Worm (Caenorhabditis elegans) whole organism, young adult: Measurements from ENCODE around the gene srw-53.

ENCODE experiments used
- B0019.2 ChIP-seq: fragments of 200-800 bp; sonication (Bioruptor generic); conservative IDR thresholded peaks from 2 replicates; pipeline ENCODE4 v1.3.6; 2022; ENCODE audit warnings: missing genetic modification reagents, missing genetic modification characterization, missing compliant biosample characterization
- C06A6.2 ChIP-seq: fragments of 200-800 bp; sonication (Bioruptor generic); conservative IDR thresholded peaks from 2 replicates; pipeline ENCODE4 v1.3.6; 2022; ENCODE audit warnings: missing genetic modification characterization, missing compliant biosample characterization
- D2030.7 ChIP-seq: fragments of 200-800 bp; sonication (Bioruptor generic); IDR thresholded peaks from 2 replicates; pipeline ENCODE4 v1.3.6; 2022; ENCODE audit warnings: missing genetic modification reagents, missing genetic modification characterization, missing compliant biosample characterization
- F10E7.11 ChIP-seq: sonication (generic microtip); optimal IDR thresholded peaks from 2 replicates; lab custom pipeline; 2017; ENCODE audit warnings: mild to moderate bottlenecking, missing genetic modification characterization, moderate library complexity, missing compliant biosample characterization
- F52B5.7 ChIP-seq: sonication (generic microtip); optimal IDR thresholded peaks from 2 replicates; lab custom pipeline; 2016; ENCODE audit warnings: mild to moderate bottlenecking, missing genetic modification characterization, missing compliant biosample characterization
- F55B11.4 ChIP-seq: sonication (generic microtip); optimal IDR thresholded peaks from 2 replicates; lab custom pipeline; 2016; ENCODE audit warnings: missing compliant biosample characterization, missing genetic modification characterization, borderline replicate concordance; ENCODE audit not compliant: insufficient read depth
- aptf-3 ChIP-seq: fragments of 200-800 bp; sonication (Bioruptor generic); IDR thresholded peaks from 2 replicates; pipeline ENCODE4 v1.3.6; 2022; ENCODE audit warnings: missing genetic modification characterization, missing compliant biosample characterization
- attf-5 ChIP-seq: fragments of 200-800 bp; sonication (Bioruptor generic); optimal IDR thresholded peaks from 2 replicates; lab custom pipeline; 2018; ENCODE audit warnings: mild to moderate bottlenecking, missing genetic modification characterization, missing compliant biosample characterization
- attf-6 ChIP-seq: fragments of 200-800 bp; sonication (Bioruptor generic); IDR thresholded peaks from 2 replicates; pipeline ENCODE4 v1.3.6; 2022; ENCODE audit warnings: missing genetic modification reagents, missing genetic modification characterization, missing compliant biosample characterization
- bed-2 ChIP-seq: fragments of 200-800 bp; sonication (Bioruptor generic); IDR thresholded peaks from 2 replicates; pipeline ENCODE4 v1.3.6; 2022; ENCODE audit warnings: missing genetic modification reagents, missing genetic modification characterization, missing compliant biosample characterization
- ccch-3 ChIP-seq: fragments of 200-800 bp; sonication (Bioruptor generic); optimal IDR thresholded peaks from 2 replicates; lab custom pipeline; 2018; ENCODE audit warnings: mild to moderate bottlenecking, missing genetic modification characterization, missing compliant biosample characterization
- cebp-2 ChIP-seq: fragments of 200-800 bp; sonication (Bioruptor generic); IDR thresholded peaks from 2 replicates; pipeline ENCODE4 v1.3.6; 2022; ENCODE audit warnings: missing genetic modification characterization, missing compliant biosample characterization
- ceh-79 ChIP-seq: sonication (generic microtip); optimal IDR thresholded peaks from 2 replicates; lab custom pipeline; 2017; ENCODE audit warnings: mild to moderate bottlenecking, missing genetic modification characterization, missing compliant biosample characterization
- ceh-91 ChIP-seq: fragments of 200-800 bp; sonication (Bioruptor generic); IDR thresholded peaks from 2 replicates; pipeline ENCODE4 v1.3.6; 2022; ENCODE audit warnings: missing genetic modification reagents, missing genetic modification characterization, missing compliant biosample characterization
- egl-44 ChIP-seq: fragments of 200-800 bp; sonication (Bioruptor generic); IDR thresholded peaks from 2 replicates; pipeline ENCODE4 v1.3.6; 2022; ENCODE audit warnings: missing genetic modification reagents, missing genetic modification characterization, missing compliant biosample characterization
- egrh-3 ChIP-seq: fragments of 200-800 bp; sonication (Bioruptor generic); IDR thresholded peaks from 2 replicates; pipeline ENCODE4 v1.3.6; 2022; ENCODE audit warnings: missing genetic modification reagents, missing genetic modification characterization, missing compliant biosample characterization
- ekl-4 ChIP-seq: fragments of 200-800 bp; sonication (Bioruptor generic); IDR thresholded peaks from 2 replicates; pipeline ENCODE4 v1.3.6; 2022; ENCODE audit warnings: missing genetic modification reagents, missing genetic modification characterization, missing compliant biosample characterization
- ets-4 ChIP-seq: fragments of 200-800 bp; sonication (Bioruptor generic); optimal IDR thresholded peaks from 2 replicates; lab custom pipeline; 2018; ENCODE audit warnings: mild to moderate bottlenecking, missing genetic modification characterization, missing compliant biosample characterization
- fkh-3 ChIP-seq: sonication (generic microtip); optimal IDR thresholded peaks from 2 replicates; lab custom pipeline; 2016; ENCODE audit warnings: mild to moderate bottlenecking, missing genetic modification characterization, missing compliant biosample characterization
- hlh-26 ChIP-seq: fragments of 200-800 bp; sonication (Bioruptor generic); conservative IDR thresholded peaks from 2 replicates; pipeline ENCODE4 v1.3.6; 2022; ENCODE audit warnings: missing genetic modification reagents, missing genetic modification characterization, missing compliant biosample characterization
- hmg-20 ChIP-seq: fragments of 200-800 bp; sonication (Bioruptor generic); IDR thresholded peaks from 2 replicates; pipeline ENCODE4 v1.3.6; 2022; ENCODE audit warnings: missing genetic modification reagents, missing genetic modification characterization, missing compliant biosample characterization
- lin-54 ChIP-seq: fragments of 200-800 bp; sonication (Bioruptor generic); optimal IDR thresholded peaks from 2 replicates; lab custom pipeline; 2018; ENCODE audit warnings: mild to moderate bottlenecking, missing genetic modification characterization, missing compliant biosample characterization
- mel-28 ChIP-seq: sonication (generic microtip); optimal IDR thresholded peaks from 2 replicates; lab custom pipeline; 2016; ENCODE audit warnings: borderline replicate concordance, mild to moderate bottlenecking, missing genetic modification characterization, missing compliant biosample characterization
- mxl-1 ChIP-seq: sonication (generic microtip); optimal IDR thresholded peaks from 2 replicates; lab custom pipeline; 2016; ENCODE audit warnings: missing genetic modification characterization, missing compliant biosample characterization
- nfya-1 ChIP-seq: sonication (generic microtip); optimal IDR thresholded peaks from 2 replicates; lab custom pipeline; 2017; ENCODE audit warnings: antibody characterized with exemption, missing compliant biosample characterization, missing genetic modification characterization, borderline replicate concordance; ENCODE audit not compliant: insufficient read depth
- nhr-120 ChIP-seq: fragments of 200-800 bp; sonication (Bioruptor generic); IDR thresholded peaks from 2 replicates; pipeline ENCODE4 v1.3.6; 2022; ENCODE audit warnings: missing genetic modification characterization, missing compliant biosample characterization
- sdz-38 ChIP-seq: sonication (generic microtip); optimal IDR thresholded peaks from 2 replicates; lab custom pipeline; 2016; ENCODE audit warnings: missing genotype, missing genetic modification characterization, missing compliant biosample characterization
- snpc-1.1 ChIP-seq: sonication (generic microtip); optimal IDR thresholded peaks from 2 replicates; lab custom pipeline; 2017; ENCODE audit warnings: missing genetic modification characterization, mild to moderate bottlenecking, missing compliant biosample characterization, antibody characterized with exemption, moderate library complexity, missing genotype, missing genetic modification reagents; ENCODE audit not compliant: insufficient read depth
- snpc-3.4 ChIP-seq: sonication (generic microtip); optimal IDR thresholded peaks from 2 replicates; lab custom pipeline; 2017; ENCODE audit warnings: missing genetic modification characterization, mild to moderate bottlenecking, missing compliant biosample characterization, antibody characterized with exemption, moderate library complexity, missing genotype, missing genetic modification reagents
- somi-1 ChIP-seq: fragments of 200-800 bp; sonication (Bioruptor generic); optimal IDR thresholded peaks from 2 replicates; lab custom pipeline; 2018; ENCODE audit warnings: mild to moderate bottlenecking, missing genetic modification characterization, missing compliant biosample characterization
- tlf-1 ChIP-seq: fragments of 200-800 bp; sonication (Bioruptor generic); optimal IDR thresholded peaks from 2 replicates; lab custom pipeline; 2018; ENCODE audit warnings: mild to moderate bottlenecking, missing genetic modification characterization, missing compliant biosample characterization
- zfh-2 ChIP-seq: fragments of 200-800 bp; sonication (Bioruptor generic); conservative IDR thresholded peaks from 2 replicates; pipeline ENCODE4 v1.3.6; 2022; ENCODE audit warnings: missing genetic modification reagents, missing genetic modification characterization, missing compliant biosample characterization
- ztf-28 ChIP-seq: fragments of 200-800 bp; sonication (Bioruptor generic); IDR thresholded peaks from 2 replicates; pipeline ENCODE4 v1.3.6; 2022; ENCODE audit warnings: missing genetic modification reagents, missing genetic modification characterization, missing compliant biosample characterization

The srw-53 gene

DNA sequence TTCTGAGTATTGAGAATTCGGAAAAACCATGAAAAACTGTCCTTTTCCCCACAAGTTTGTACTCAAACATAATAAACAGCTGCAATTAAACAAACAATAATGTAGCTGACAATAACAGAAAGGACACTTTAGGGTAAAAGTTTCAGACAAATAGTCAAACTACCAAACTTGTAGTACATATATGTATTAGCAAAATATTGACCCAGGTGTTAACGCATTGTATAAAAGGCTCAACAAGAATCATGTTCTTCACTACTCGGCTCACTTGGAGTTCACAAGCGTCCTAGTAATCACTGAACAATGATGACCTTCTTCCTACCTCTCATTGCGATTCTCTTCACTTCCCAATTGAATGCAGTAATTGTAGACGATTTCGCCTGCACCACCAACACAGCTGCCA lies 31.4 kb upstream of the srw-53 start, which contains the start of gene F35E8.6:
F35E8.6 (plus strand) TSS at position 301 of the 400 bp plus-strand sequence.
- TF ChIP-seq nfya-1 (tag; lab: Kevin White, UChicago) (no peak), ets-4 (GFP tag; lab: Kevin White, UChicago) (no peak), snpc-1.1 (tag; lab: Kevin White, UChicago) (no peak), attf-5 (GFP tag; lab: Kevin White, UChicago) (no peak), mel-28 (no peak), sdz-38 (tag; lab: Kevin White, UChicago) (no peak), lin-54 (no peak), hlh-26 (no peak), cebp-2 (GFP tag; lab: Robert Waterston, UW) (no peak), D2030.7 (GFP tag; lab: Robert Waterston, UW) (no peak), ekl-4 (no peak), nhr-120 (GFP tag; lab: Robert Waterston, UW) (no peak)
- TF ChIP-seq, all 124 proteins: peak for 0

ce11 chrV:15912677-15913076 lies 30.5 kb upstream of the srw-53 start:
- TF ChIP-seq fkh-3 (tag; lab: Kevin White, UChicago) (no peak), F10E7.11 (tag; lab: Kevin White, UChicago) (no peak), zfh-2 (peak; percentile 73), egl-44 (GFP tag; lab: Robert Waterston, UW) (no peak), F52B5.7 (tag; lab: Kevin White, UChicago) (peak; percentile 17)

DNA sequence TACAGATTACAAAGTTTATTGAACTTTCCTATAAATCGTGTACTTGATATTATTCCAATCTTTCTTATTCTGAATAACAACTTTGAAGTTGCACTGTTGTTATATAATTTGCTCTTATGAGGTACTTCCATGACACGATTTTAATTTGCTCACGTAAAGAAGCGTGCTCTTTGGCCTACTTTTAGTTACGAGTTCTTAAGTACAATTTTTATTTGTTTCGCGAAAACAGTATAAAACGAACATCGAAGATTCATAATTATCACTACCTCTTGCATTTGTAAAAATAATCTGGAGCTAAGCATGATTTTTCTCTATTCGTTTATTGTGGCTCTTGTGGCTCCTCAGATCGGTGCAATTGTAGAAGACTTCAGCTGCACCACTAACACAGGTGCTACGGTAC lies 29.5 kb upstream of the srw-53 start, which contains the start of gene F35E8.7:
F35E8.7 (plus strand) TSS at position 301 of the 400 bp plus-strand sequence.
- TF ChIP-seq hmg-20 (GFP tag; lab: Robert Waterston, UW) (no peak), bed-2 (GFP tag; lab: Robert Waterston, UW) (no peak), attf-5 (GFP tag; lab: Kevin White, UChicago) (no peak), ceh-91 (GFP tag; lab: Robert Waterston, UW) (no peak), ceh-79 (tag; lab: Kevin White, UChicago) (no peak), ztf-28 (GFP tag; lab: Robert Waterston, UW) (no peak), somi-1 (GFP tag; lab: Kevin White, UChicago) (no peak), aptf-3 (GFP tag; lab: Robert Waterston, UW) (no peak), snpc-3.4 (tag; lab: Kevin White, UChicago) (no peak), C06A6.2 (GFP tag; lab: Robert Waterston, UW) (no peak), ekl-4 (no peak), egrh-3 (GFP tag; lab: Robert Waterston, UW) (no peak), mxl-1 (tag; lab: Kevin White, UChicago) (no peak), tlf-1 (GFP tag; lab: Kevin White, UChicago) (no peak), B0019.2 (no peak)

DNA sequence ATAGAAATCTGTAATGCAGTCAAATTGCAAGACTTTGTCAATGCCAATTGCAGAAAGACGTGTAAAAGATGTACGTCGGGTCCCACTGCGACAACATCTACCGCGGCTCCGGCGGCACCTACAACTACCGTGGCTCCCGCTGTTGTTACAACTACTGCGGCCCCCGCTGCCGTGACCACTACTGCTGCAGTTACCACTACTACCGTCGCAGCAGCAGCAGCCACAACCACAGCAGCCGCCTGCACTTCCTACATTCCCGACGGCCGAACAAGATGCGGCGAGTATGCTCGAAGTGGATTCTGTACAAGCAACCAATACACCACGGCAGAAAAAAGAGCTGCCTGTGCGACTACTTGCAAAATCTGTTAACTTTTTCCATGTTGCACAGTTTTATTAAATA lies 28.5 kb upstream of the srw-53 start:
- TF ChIP-seq zfh-2 (peak; percentile 59), ccch-3 (no peak), cebp-2 (GFP tag; lab: Robert Waterston, UW) (0 out of 2 replicates have a peak, but pooled peaks have one; percentile 67), F55B11.4 (tag; lab: Kevin White, UChicago) (no peak), attf-6 (GFP tag; lab: Robert Waterston, UW) (no peak)
